Worm (Caenorhabditis elegans) whole organism, L1 larva: Measurements from ENCODE around the gene rab-19.
A peak's percentile ranks its signal among the peaks of the same experiment; 100 is the strongest.

Experiments
- ama-1 ChIP-seq: fragments of 150-350 bp; optimal IDR thresholded peaks from 2 replicates; lab custom pipeline; 2014
- fos-1 ChIP-seq: fragments of 150-350 bp; optimal IDR thresholded peaks from 2 replicates; lab custom pipeline; 2014; ENCODE audit warnings: missing biosample characterization, missing genetic modification characterization
- mdl-1 ChIP-seq, 2 experiments: fragments of 150-350 bp; optimal IDR thresholded peaks; 2 replicates each; lab custom pipeline; 2014 to 2017; ENCODE audit warnings: missing biosample characterization in 2 of 2, missing genetic modification characterization in 2 of 2, inconsistent platforms in 1 of 2
- nhr-12 ChIP-seq: sonication (generic microtip); optimal IDR thresholded peaks from 2 replicates; lab custom pipeline; 2017; ENCODE audit warnings: missing biosample characterization, missing genetic modification characterization
- nhr-77 ChIP-seq: fragments of 150-350 bp; optimal IDR thresholded peaks from 2 replicates; lab custom pipeline; 2014; ENCODE audit warnings: missing biosample characterization, missing genetic modification characterization
- unc-30 ChIP-seq: sonication (generic microtip); optimal IDR thresholded peaks from 2 replicates; lab custom pipeline; 2017; ENCODE audit warnings: missing biosample characterization, missing genetic modification characterization

ce11 chrIV:13398728-13399127, 14.5 kb upstream of the rab-19 start, which contains the start of gene Y62E10A.13:
- TF ChIP-seq unc-30 (tag; lab: Kevin White, UChicago) (no peak), nhr-12 (tag; lab: Kevin White, UChicago) (no peak), nhr-77 (tag; lab: Kevin White, UChicago) (no peak), mdl-1 (tag; optimal IDR thresholded peaks at IDR 0.05; lab: Kevin White, UChicago) (peak in 1 of 2 experiments; percentile 17), fos-1 (tag; lab: Kevin White, UChicago) (no peak), ama-1 (lab: Kevin White, UChicago) (no peak)
